Fruit fly (Drosophila melanogaster): ENCODE measurements around the gene stx.
A peak's percentile ranks its signal among the peaks of the same experiment; 100 is the strongest.

The stx gene

dm6 chrX:10744315-10744767 is 402 bp downstream of the stx start, which contains the start of gene ras (continued):
- TF ChIP-seq amos (GFP tag; IDR thresholded peaks at IDR 0.05; ENCODE audit: partially characterized antibody) = no peak
- TF ChIP-seq Ets65A (GFP tag) = no peak
- TF ChIP-seq CG10209 (GFP tag; optimal IDR thresholded peaks at IDR 0.05) = no peak
- no peak for TF ChIP-seq repo (GFP tag; optimal IDR thresholded peaks at IDR 0.05)
- TF ChIP-seq grn (GFP tag; optimal IDR thresholded peaks at IDR 0.05) = peak; percentile 60
- TF ChIP-seq CG11504 (tag; optimal IDR thresholded peaks at IDR 0.05) = peak; percentile 85
- no peak for TF ChIP-seq CG15073 (GFP tag; optimal IDR thresholded peaks at IDR 0.05)
- TF ChIP-seq danr (GFP tag; IDR thresholded peaks at IDR 0.05) = no peak
- no peak for TF ChIP-seq CG14441 (GFP tag; IDR thresholded peaks at IDR 0.05)
- TF ChIP-seq Nf-YC (tag; optimal IDR thresholded peaks at IDR 0.05) = no peak
- TF ChIP-seq CG1233 (GFP tag; optimal IDR thresholded peaks at IDR 0.05) = no peak
- TF ChIP-seq Atf3 (GFP tag; optimal IDR thresholded peaks at IDR 0.05) = no peak
- no peak for TF ChIP-seq Dek (tag; optimal IDR thresholded peaks at IDR 0.05)
- peak; percentile 23 for TF ChIP-seq pb (GFP tag; optimal IDR thresholded peaks at IDR 0.05)
- TF ChIP-seq CG4424 (GFP tag; optimal IDR thresholded peaks at IDR 0.05) = no peak
- no peak for TF ChIP-seq CG3281 (GFP tag; optimal IDR thresholded peaks at IDR 0.05)
- TF ChIP-seq tx (GFP tag; optimal IDR thresholded peaks at IDR 0.05) = no peak
- TF ChIP-seq CG2678 (tag; optimal IDR thresholded peaks at IDR 0.05) = no peak
- no peak for TF ChIP-seq D19B (GFP tag; optimal IDR thresholded peaks at IDR 0.05)
- TF ChIP-seq CG4328 (GFP tag; optimal IDR thresholded peaks at IDR 0.05) = no peak
- no peak for TF ChIP-seq kah (GFP tag; optimal IDR thresholded peaks at IDR 0.05)
- TF ChIP-seq Trl (optimal IDR thresholded peaks at IDR 0.05) = peak in 1 of 2 experiments; percentile 37
- no peak for TF ChIP-seq Trl (GFP tag; optimal IDR thresholded peaks at IDR 0.05)
- TF ChIP-seq dati (GFP tag; IDR thresholded peaks at IDR 0.05) = no peak
- TF ChIP-seq eve (GFP tag; optimal IDR thresholded peaks at IDR 0.05) = no peak
- TF ChIP-seq CG17829 (tag; optimal IDR thresholded peaks at IDR 0.05) = no peak
- TF ChIP-seq CG10431 (GFP tag; optimal IDR thresholded peaks at IDR 0.05) = no peak
- TF ChIP-seq CG13123 (GFP tag; optimal IDR thresholded peaks at IDR 0.05) = no peak
- TF ChIP-seq lab (GFP tag; optimal IDR thresholded peaks at IDR 0.05) = peak; percentile 7
- TF ChIP-seq Vsx1 (GFP tag; optimal IDR thresholded peaks at IDR 0.05) = no peak
- no peak for TF ChIP-seq CG1603 (tag; optimal IDR thresholded peaks at IDR 0.05)
- no peak for TF ChIP-seq CG17186 (GFP tag; optimal IDR thresholded peaks at IDR 0.05)
- TF ChIP-seq sna (GFP tag; IDR thresholded peaks at IDR 0.05; ENCODE audit: partially characterized antibody) = no peak
- TF ChIP-seq maf-S (GFP tag; optimal IDR thresholded peaks at IDR 0.05) = no peak
- no peak for TF ChIP-seq Asciz (GFP tag; optimal IDR thresholded peaks at IDR 0.05)
- TF ChIP-seq Eip74EF (GFP tag; optimal IDR thresholded peaks at IDR 0.05) = peak in 1 of 2 experiments; percentile 34
- TF ChIP-seq CG7786 (GFP tag; optimal IDR thresholded peaks at IDR 0.05) = no peak
- TF ChIP-seq CG6765 (GFP tag; optimal IDR thresholded peaks at IDR 0.05) = peak; percentile 34
- TF ChIP-seq ara (GFP tag; IDR thresholded peaks at IDR 0.05) = no peak
- TF ChIP-seq zen2 (GFP tag; IDR thresholded peaks at IDR 0.05; ENCODE audit: partially characterized antibody) = peak; percentile 25; the same call in 1 of the 3 replicates
- no peak for TF ChIP-seq CG8089 (GFP tag; optimal IDR thresholded peaks at IDR 0.05)
- TF ChIP-seq CG33557 (GFP tag; optimal IDR thresholded peaks at IDR 0.05) = no peak
- peak; percentile 53 for TF ChIP-seq CG34376 (GFP tag; optimal IDR thresholded peaks at IDR 0.05)
- TF ChIP-seq CG6683 (GFP tag; optimal IDR thresholded peaks at IDR 0.05) = no peak
- no peak for TF ChIP-seq MESR4 (GFP tag; optimal IDR thresholded peaks at IDR 0.05)
- peak; percentile 96 for TF ChIP-seq onecut (GFP tag; IDR thresholded peaks at IDR 0.05)
- TF ChIP-seq CrebB (tag; optimal IDR thresholded peaks at IDR 0.05) = no peak
- peak; percentile 5 for TF ChIP-seq Hsf (GFP tag; optimal IDR thresholded peaks at IDR 0.05)
- TF ChIP-seq oc (tag; optimal IDR thresholded peaks at IDR 0.05) = peak; percentile 62
- TF ChIP-seq sd (tag; optimal IDR thresholded peaks at IDR 0.05) = peak; percentile 9

All from whole organism, embryonic.